Fruit fly (Drosophila melanogaster): ENCODE measurements around the gene Pgd.

The Pgd gene

dm6 chrX:2191896-2192295, 47.0 kb downstream of the Pgd start:
- TF ChIP-seq CG7101 (tag; optimal IDR thresholded peaks at IDR 0.05) = no peak

- TF ChIP-seq ovo (GFP tag; optimal IDR thresholded peaks at IDR 0.05) = no peak
- TF ChIP-seq Hr96 (GFP tag; optimal IDR thresholded peaks at IDR 0.05) = no peak
- TF ChIP-seq CG5204 (GFP tag; optimal IDR thresholded peaks at IDR 0.05) = no peak
- no peak for TF ChIP-seq bab1 (GFP tag; optimal IDR thresholded peaks at IDR 0.05)
- no peak for TF ChIP-seq Clk (GFP tag; optimal IDR thresholded peaks at IDR 0.05)
- no peak for TF ChIP-seq cic (GFP tag; optimal IDR thresholded peaks at IDR 0.05)
Observed at dm6 chrX:2193158-2193557, 48.2 kb downstream of the Pgd start.

dm6 chrX:2193809-2194207, 48.9 kb downstream of the Pgd start, which contains the start of gene CG14053:
Gene CG14053, minus strand, starts transcription at chrX:2193909.
- TF ChIP-seq CG1620 (GFP tag; optimal IDR thresholded peaks at IDR 0.05) (no peak), pad (GFP tag; optimal IDR thresholded peaks at IDR 0.05) (no peak), Mnt (GFP tag; optimal IDR thresholded peaks at IDR 0.05) (no peak)

- TF ChIP-seq toe (GFP tag; optimal IDR thresholded peaks at IDR 0.05) = no peak
- no peak for TF ChIP-seq bab1 (GFP tag; optimal IDR thresholded peaks at IDR 0.05)
- no peak for TF ChIP-seq Hr96 (GFP tag; optimal IDR thresholded peaks at IDR 0.05)
- no peak for TF ChIP-seq CG11617 (GFP tag; optimal IDR thresholded peaks at IDR 0.05)
- no peak for TF ChIP-seq Clk (GFP tag; optimal IDR thresholded peaks at IDR 0.05)
- TF ChIP-seq Crg-1 (GFP tag; optimal IDR thresholded peaks at IDR 0.05) = no peak
- no peak for TF ChIP-seq CG7101 (tag; optimal IDR thresholded peaks at IDR 0.05)
- no peak for TF ChIP-seq CG12768 (GFP tag; optimal IDR thresholded peaks at IDR 0.05)
- peak; percentile 92 for TF ChIP-seq pad (GFP tag; optimal IDR thresholded peaks at IDR 0.05)
- peak; percentile 13 for TF ChIP-seq CG1620 (GFP tag; optimal IDR thresholded peaks at IDR 0.05)
- TF ChIP-seq tj (GFP tag; optimal IDR thresholded peaks at IDR 0.05) = peak; percentile 46
- TF ChIP-seq cnc (optimal IDR thresholded peaks at IDR 0.05) = no peak
- peak; percentile 37 for TF ChIP-seq ovo (GFP tag; optimal IDR thresholded peaks at IDR 0.05)
- TF ChIP-seq Mnt (GFP tag; optimal IDR thresholded peaks at IDR 0.05) = peak; percentile 34
- no peak for TF ChIP-seq CG5204 (GFP tag; optimal IDR thresholded peaks at IDR 0.05)
- no peak for TF ChIP-seq kay (GFP tag; ENCODE audit: borderline replicate concordance)
- TF ChIP-seq cic (GFP tag; optimal IDR thresholded peaks at IDR 0.05) = peak; percentile 81
- no peak for TF ChIP-seq CG7045 (GFP tag; optimal IDR thresholded peaks at IDR 0.05)
- TF ChIP-seq CG14711 (tag; optimal IDR thresholded peaks at IDR 0.05) = no peak
- no peak for TF ChIP-seq CG33017 (tag; optimal IDR thresholded peaks at IDR 0.05)
Observed at dm6 chrX:2194208-2195094, 49.5 kb downstream of the Pgd start.

dm6 chrX:2196086-2196732, 51.3 kb downstream of the Pgd start:
- TF ChIP-seq CG14711 (tag; optimal IDR thresholded peaks at IDR 0.05) (peak; percentile 71), pad (GFP tag; optimal IDR thresholded peaks at IDR 0.05) (peak; percentile 27), CG1620 (GFP tag; optimal IDR thresholded peaks at IDR 0.05) (no peak), bab1 (GFP tag; optimal IDR thresholded peaks at IDR 0.05) (peak; percentile 90), Hr96 (GFP tag; optimal IDR thresholded peaks at IDR 0.05) (peak; percentile 41), CG33017 (tag; optimal IDR thresholded peaks at IDR 0.05) (no peak), CG7045 (GFP tag; optimal IDR thresholded peaks at IDR 0.05) (no peak), ovo (GFP tag; optimal IDR thresholded peaks at IDR 0.05) (no peak), CG7101 (tag; optimal IDR thresholded peaks at IDR 0.05) (peak; percentile 71), tj (GFP tag; optimal IDR thresholded peaks at IDR 0.05) (peak; percentile 90), CG11617 (GFP tag; optimal IDR thresholded peaks at IDR 0.05) (peak; percentile 25)

- no peak for TF ChIP-seq toe (GFP tag; optimal IDR thresholded peaks at IDR 0.05)
- no peak for TF ChIP-seq CG1620 (GFP tag; optimal IDR thresholded peaks at IDR 0.05)
- no peak for TF ChIP-seq CG12768 (GFP tag; optimal IDR thresholded peaks at IDR 0.05)
- no peak for TF ChIP-seq CG14711 (tag; optimal IDR thresholded peaks at IDR 0.05)
- TF ChIP-seq Clk (GFP tag; optimal IDR thresholded peaks at IDR 0.05) = no peak
- TF ChIP-seq pad (GFP tag; optimal IDR thresholded peaks at IDR 0.05) = no peak
- TF ChIP-seq Crg-1 (GFP tag; optimal IDR thresholded peaks at IDR 0.05) = no peak
- no peak for TF ChIP-seq cnc (optimal IDR thresholded peaks at IDR 0.05)
- no peak for TF ChIP-seq cic (GFP tag; optimal IDR thresholded peaks at IDR 0.05)
- no peak for TF ChIP-seq Mnt (GFP tag; optimal IDR thresholded peaks at IDR 0.05)
- no peak for TF ChIP-seq kay (GFP tag; ENCODE audit: borderline replicate concordance)
Observed at dm6 chrX:2197414-2198271, 52.7 kb downstream of the Pgd start.

Measured in whole organism, adult.